Worm (Caenorhabditis elegans) whole organism, young adult: ENCODE results near the gene lurp-1.

Experiments used
- F22D6.2 ChIP-seq: sonication (generic microtip); optimal IDR thresholded peaks from 2 replicates; lab custom pipeline; 2016; ENCODE audit warnings: mild to moderate bottlenecking, missing genetic modification characterization, missing compliant biosample characterization
- F57C9.4 ChIP-seq: sonication (generic microtip); optimal IDR thresholded peaks from 2 replicates; lab custom pipeline; 2017; ENCODE audit warnings: mild to moderate bottlenecking, missing genetic modification characterization, missing compliant biosample characterization
- ama-1 ChIP-seq, 3 experiments: fragments of 150-350 bp in 1 of 3; sonication (generic microtip) in 2 of 3; optimal IDR thresholded peaks; 2 replicates each; lab custom pipeline; 2014 to 2018; ENCODE audit warnings: missing biosample characterization in 2 of 3, missing genetic modification characterization in 2 of 3, missing genetic modification reagents in 2 of 3
- ets-4 ChIP-seq: fragments of 200-800 bp; sonication (Bioruptor generic); optimal IDR thresholded peaks from 2 replicates; lab custom pipeline; 2018; ENCODE audit warnings: mild to moderate bottlenecking, missing genetic modification characterization, missing compliant biosample characterization
- him-1 ChIP-seq: sonication (generic microtip); optimal IDR thresholded peaks from 2 replicates; lab custom pipeline; 2016; ENCODE audit warnings: missing genotype, missing genetic modification reagents, missing genetic modification characterization, missing compliant biosample characterization
- lin-35 ChIP-seq, 3 experiments: fragments of 150-350 bp in 2 of 3; sonication (generic microtip) in 1 of 3; optimal IDR thresholded peaks; 2 replicates each; lab custom pipeline; 2014 to 2018; ENCODE audit warnings: missing biosample characterization in 3 of 3, missing genetic modification characterization in 3 of 3, missing genetic modification reagents in 3 of 3
- mxl-1 ChIP-seq: sonication (generic microtip); optimal IDR thresholded peaks from 2 replicates; lab custom pipeline; 2016; ENCODE audit warnings: missing genetic modification characterization, missing compliant biosample characterization
- pha-4 ChIP-seq: fragments of 150-350 bp; sonication (generic microtip); optimal IDR thresholded peaks from 2 replicates; lab custom pipeline; 2014; ENCODE audit warnings: missing biosample characterization, missing genetic modification reagents, missing genetic modification characterization
- rcor-1 ChIP-seq: fragments of 200-800 bp; sonication (Bioruptor generic); IDR thresholded peaks from 2 replicates; pipeline ENCODE4 v1.3.6; 2022; ENCODE audit warnings: missing genetic modification reagents, missing genetic modification characterization, missing compliant biosample characterization

ce11 chrII:10884396-10884795 lies 3.7 kb downstream of the lurp-1 start, which contains the start of gene egg-3:
- TF ChIP-seq lin-35 (GFP tag; optimal IDR thresholded peaks at IDR 0.05; lab: Kevin White, UChicago) = peak in 1 of 3 experiments; percentile 52
- TF ChIP-seq ama-1 (optimal IDR thresholded peaks at IDR 0.05; lab: Kevin White, UChicago) = no peak
- TF ChIP-seq ama-1 (GFP tag; optimal IDR thresholded peaks at IDR 0.05; lab: Kevin White, UChicago) = no peak
- TF ChIP-seq F57C9.4 (tag; lab: Kevin White, UChicago) = no peak
- TF ChIP-seq rcor-1 (GFP tag; lab: Robert Waterston, UW) = no peak
- TF ChIP-seq ets-4 (GFP tag; lab: Kevin White, UChicago) = no peak
- peak; percentile 43 for TF ChIP-seq him-1 (tag; lab: Kevin White, UChicago)
- no peak for TF ChIP-seq pha-4 (tag; lab: Kevin White, UChicago)
- no peak for TF ChIP-seq F22D6.2
- no peak for TF ChIP-seq mxl-1
